Worm (Caenorhabditis elegans) whole organism, young adult: ENCODE results near the gene eri-9.

Source experiments
- B0261.1 ChIP-seq: sonication (generic microtip); optimal IDR thresholded peaks from 2 replicates; lab custom pipeline; 2016; ENCODE audit warnings: mild to moderate bottlenecking, missing genetic modification characterization, moderate library complexity, missing compliant biosample characterization
- D2030.7 ChIP-seq: fragments of 200-800 bp; sonication (Bioruptor generic); IDR thresholded peaks from 2 replicates; pipeline ENCODE4 v1.3.6; 2022; ENCODE audit warnings: missing genetic modification reagents, missing genetic modification characterization, missing compliant biosample characterization
- F22D6.2 ChIP-seq: sonication (generic microtip); optimal IDR thresholded peaks from 2 replicates; lab custom pipeline; 2016; ENCODE audit warnings: mild to moderate bottlenecking, missing genetic modification characterization, missing compliant biosample characterization
- T26A5.8 ChIP-seq: sonication (generic microtip); optimal IDR thresholded peaks from 2 replicates; lab custom pipeline; 2016; ENCODE audit warnings: missing genetic modification characterization, missing compliant biosample characterization
- Y79H2A.3 ChIP-seq: fragments of 200-800 bp; sonication (Bioruptor generic); conservative IDR thresholded peaks from 2 replicates; pipeline ENCODE4 v1.3.6; 2022; ENCODE audit warnings: missing genetic modification reagents, missing genetic modification characterization, missing compliant biosample characterization
- ama-1 ChIP-seq, 3 experiments: fragments of 150-350 bp in 1 of 3; sonication (generic microtip) in 2 of 3; optimal IDR thresholded peaks; 2 replicates each; lab custom pipeline; 2014 to 2018; ENCODE audit warnings: missing biosample characterization in 2 of 3, missing genetic modification characterization in 2 of 3, missing genetic modification reagents in 2 of 3
- ceh-27 ChIP-seq: fragments of 200-800 bp; sonication (Bioruptor generic); optimal IDR thresholded peaks from 2 replicates; lab custom pipeline; 2018; ENCODE audit warnings: mild to moderate bottlenecking, missing genetic modification characterization, moderate library complexity, missing compliant biosample characterization
- ceh-91 ChIP-seq: fragments of 200-800 bp; sonication (Bioruptor generic); IDR thresholded peaks from 2 replicates; pipeline ENCODE4 v1.3.6; 2022; ENCODE audit warnings: missing genetic modification reagents, missing genetic modification characterization, missing compliant biosample characterization
- chd-7 ChIP-seq: sonication (generic microtip); optimal IDR thresholded peaks from 2 replicates; lab custom pipeline; 2016; ENCODE audit warnings: mild to moderate bottlenecking, missing genetic modification characterization, moderate library complexity, missing compliant biosample characterization
- ekl-4 ChIP-seq: fragments of 200-800 bp; sonication (Bioruptor generic); IDR thresholded peaks from 2 replicates; pipeline ENCODE4 v1.3.6; 2022; ENCODE audit warnings: missing genetic modification reagents, missing genetic modification characterization, missing compliant biosample characterization
- sdz-38 ChIP-seq: sonication (generic microtip); optimal IDR thresholded peaks from 2 replicates; lab custom pipeline; 2016; ENCODE audit warnings: missing genotype, missing genetic modification characterization, missing compliant biosample characterization
- unc-130 ChIP-seq: sonication (generic microtip); optimal IDR thresholded peaks from 2 replicates; lab custom pipeline; 2016; ENCODE audit warnings: missing genetic modification reagents, missing genetic modification characterization, missing compliant biosample characterization
- unc-62 ChIP-seq: fragments of 150-350 bp; optimal IDR thresholded peaks from 2 replicates; lab custom pipeline; 2014; ENCODE audit warnings: missing biosample characterization, missing genetic modification reagents, missing genetic modification characterization
- ztf-3 ChIP-seq: fragments of 200-800 bp; sonication (Bioruptor generic); optimal IDR thresholded peaks from 2 replicates; lab custom pipeline; 2018; ENCODE audit warnings: mild to moderate bottlenecking, missing genetic modification characterization, missing compliant biosample characterization

DNA sequence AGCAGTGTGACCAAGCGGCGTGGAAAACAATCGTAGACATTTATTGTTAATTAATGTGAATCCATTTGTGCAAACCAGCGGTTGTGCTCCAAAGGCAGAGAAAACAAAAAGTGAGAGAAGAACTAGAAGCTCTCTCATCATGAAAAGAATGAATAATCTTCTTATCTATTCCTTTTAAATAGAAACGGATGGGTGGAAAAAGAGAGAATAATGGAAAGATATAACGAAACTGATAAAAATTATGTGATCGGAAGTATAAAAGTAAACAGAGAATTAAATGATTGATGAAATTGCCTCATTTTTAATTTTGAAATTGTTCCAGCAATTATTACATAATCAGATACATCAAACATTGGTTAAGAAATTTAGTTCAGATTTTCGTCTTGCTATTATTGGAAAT is 48.8 kb upstream of the eri-9 start, which contains the start of gene clec-5:
- TF ChIP-seq F22D6.2 (no peak), sdz-38 (tag; lab: Kevin White, UChicago) (no peak), unc-130 (GFP tag; lab: Kevin White, UChicago) (no peak), Y79H2A.3 (GFP tag; lab: Robert Waterston, UW) (no peak), D2030.7 (GFP tag; lab: Robert Waterston, UW) (no peak), B0261.1 (tag; lab: Kevin White, UChicago) (no peak), unc-62 (GFP tag; lab: Kevin White, UChicago) (no peak), ekl-4 (no peak), T26A5.8 (tag; lab: Kevin White, UChicago) (no peak), ceh-27 (no peak), chd-7 (tag; lab: Kevin White, UChicago) (no peak), ceh-91 (GFP tag; lab: Robert Waterston, UW) (no peak), ztf-3 (GFP tag; lab: Kevin White, UChicago) (no peak), ama-1 (optimal IDR thresholded peaks at IDR 0.05; lab: Kevin White, UChicago) (no peak), ama-1 (GFP tag; optimal IDR thresholded peaks at IDR 0.05; lab: Kevin White, UChicago) (no peak)
